Worm (Caenorhabditis elegans) whole organism, mixed stage, embryonic: ENCODE results near the gene acp-2.

ENCODE experiments used
- ceh-43 ChIP-seq: fragments of 200-800 bp; sonication (Bioruptor generic); optimal IDR thresholded peaks from 2 replicates; lab custom pipeline; 2018; ENCODE audit warnings: mild to moderate bottlenecking, missing genetic modification characterization, moderate library complexity, missing compliant biosample characterization
- ces-1 ChIP-seq: fragments of 150-350 bp; optimal IDR thresholded peaks from 2 replicates; lab custom pipeline; 2014; ENCODE audit warnings: missing biosample characterization, missing genetic modification reagents, missing genetic modification characterization
- hlh-1 ChIP-seq: fragments of 150-350 bp; optimal IDR thresholded peaks from 2 replicates; lab custom pipeline; 2014; ENCODE audit warnings: missing biosample characterization, missing genetic modification reagents, missing genetic modification characterization
- lin-13 ChIP-seq: fragments of 150-350 bp; optimal IDR thresholded peaks from 2 replicates; lab custom pipeline; 2014; ENCODE audit warnings: missing biosample characterization, missing genetic modification characterization
- nhr-2 ChIP-seq: fragments of 150-350 bp; optimal IDR thresholded peaks from 2 replicates; lab custom pipeline; 2014; ENCODE audit warnings: missing biosample characterization, missing genetic modification characterization
- nhr-237 ChIP-seq: fragments of 150-350 bp; optimal IDR thresholded peaks from 2 replicates; lab custom pipeline; 2014; ENCODE audit warnings: missing biosample characterization, missing genetic modification characterization
- nhr-28 ChIP-seq: fragments of 150-350 bp; optimal IDR thresholded peaks from 2 replicates; lab custom pipeline; 2014; ENCODE audit warnings: missing biosample characterization, missing genetic modification characterization
- pha-4 ChIP-seq: fragments of 150-350 bp; optimal IDR thresholded peaks from 2 replicates; lab custom pipeline; 2018; ENCODE audit warnings: missing biosample characterization, missing genetic modification reagents, missing genetic modification characterization
- snpc-4 ChIP-seq: fragments of 150-350 bp; optimal IDR thresholded peaks from 2 replicates; lab custom pipeline; 2014; ENCODE audit warnings: missing biosample characterization, missing genetic modification characterization
- unc-39 ChIP-seq: fragments of 150-350 bp; optimal IDR thresholded peaks from 2 replicates; lab custom pipeline; 2014; ENCODE audit warnings: missing biosample characterization, missing genetic modification characterization

DNA sequence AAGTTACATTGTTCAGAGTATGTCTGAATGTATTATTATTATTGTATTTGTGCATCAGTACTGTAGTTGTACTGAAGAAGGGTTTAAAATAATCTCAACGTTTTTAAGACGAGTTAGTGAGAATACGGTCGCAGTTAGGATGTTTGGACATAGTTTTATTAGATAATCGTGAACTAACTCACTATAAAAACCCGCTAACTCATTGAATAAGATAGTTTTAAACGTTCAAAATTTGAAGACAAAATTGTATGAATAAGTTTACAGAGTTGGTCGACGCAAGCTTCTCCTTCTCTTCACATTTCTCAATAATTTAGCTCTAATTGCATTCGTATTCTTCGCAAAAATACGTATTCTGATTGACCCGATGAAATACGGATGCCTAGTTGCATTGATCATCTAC lies 12.8 kb downstream of the acp-2 start:
- TF ChIP-seq ceh-43 (GFP tag; lab: Kevin White, UChicago) = no peak
- TF ChIP-seq nhr-237 (tag; lab: Kevin White, UChicago) = no peak
- no peak for TF ChIP-seq pha-4
- no peak for TF ChIP-seq unc-39 (tag; lab: Kevin White, UChicago)
- no peak for TF ChIP-seq lin-13 (tag; lab: Kevin White, UChicago)
- no peak for TF ChIP-seq hlh-1 (tag; lab: Kevin White, UChicago)
- no peak for TF ChIP-seq nhr-28 (tag; lab: Kevin White, UChicago)
- TF ChIP-seq ces-1 (GFP tag; lab: Kevin White, UChicago) = no peak
- TF ChIP-seq nhr-2 (tag; lab: Kevin White, UChicago) = no peak
- no peak for TF ChIP-seq snpc-4 (tag; lab: Kevin White, UChicago)
